Worm (Caenorhabditis elegans) whole organism, mixed stage, embryonic: ENCODE results near the gene ZC443.7.

Experiments
- M03D4.4 ChIP-seq: sonication (generic microtip); optimal IDR thresholded peaks from 2 replicates; lab custom pipeline; 2017; ENCODE audit warnings: mild to moderate bottlenecking, missing genetic modification characterization, missing compliant biosample characterization
- bed-3 ChIP-seq: fragments of 200-800 bp; sonication (Bioruptor generic); optimal IDR thresholded peaks from 3 replicates; lab custom pipeline; 2018; ENCODE audit warnings: mild to moderate bottlenecking, missing genetic modification characterization, moderate library complexity, missing compliant biosample characterization
- blmp-1 ChIP-seq: fragments of 150-350 bp; optimal IDR thresholded peaks from 2 replicates; lab custom pipeline; 2014; ENCODE audit warnings: missing biosample characterization, missing genetic modification characterization
- ceh-39 ChIP-seq: fragments of 150-350 bp; optimal IDR thresholded peaks from 2 replicates; lab custom pipeline; 2014; ENCODE audit warnings: missing biosample characterization, missing genetic modification characterization
- ceh-43 ChIP-seq: fragments of 200-800 bp; sonication (Bioruptor generic); optimal IDR thresholded peaks from 2 replicates; lab custom pipeline; 2018; ENCODE audit warnings: mild to moderate bottlenecking, missing genetic modification characterization, moderate library complexity, missing compliant biosample characterization
- ceh-83 ChIP-seq: fragments of 200-800 bp; sonication (Bioruptor generic); optimal IDR thresholded peaks from 2 replicates; lab custom pipeline; 2018; ENCODE audit warnings: mild to moderate bottlenecking, missing genetic modification characterization, missing compliant biosample characterization
- ces-1 ChIP-seq: fragments of 150-350 bp; optimal IDR thresholded peaks from 2 replicates; lab custom pipeline; 2014; ENCODE audit warnings: missing biosample characterization, missing genetic modification reagents, missing genetic modification characterization
- cnd-1 ChIP-seq: fragments of 200-800 bp; sonication (Bioruptor generic); optimal IDR thresholded peaks from 2 replicates; lab custom pipeline; 2018; ENCODE audit warnings: mild to moderate bottlenecking, missing genetic modification characterization, missing compliant biosample characterization
- drap-1 ChIP-seq: fragments of 200-800 bp; sonication (Bioruptor generic); optimal IDR thresholded peaks from 3 replicates; lab custom pipeline; 2018; ENCODE audit warnings: mild to moderate bottlenecking, missing genetic modification characterization, missing compliant biosample characterization
- elt-1 ChIP-seq: sonication (generic microtip); optimal IDR thresholded peaks from 2 replicates; lab custom pipeline; 2017; ENCODE audit warnings: missing genetic modification characterization, mild to moderate bottlenecking, missing compliant biosample characterization, antibody characterized with exemption, moderate library complexity, borderline replicate concordance; ENCODE audit not compliant: insufficient read depth
- elt-3 ChIP-seq: fragments of 150-350 bp; optimal IDR thresholded peaks from 2 replicates; lab custom pipeline; 2014; ENCODE audit warnings: missing biosample characterization, missing genetic modification characterization
- ham-2 ChIP-seq: fragments of 200-800 bp; sonication (Bioruptor generic); optimal IDR thresholded peaks from 2 replicates; lab custom pipeline; 2018; ENCODE audit warnings: mild to moderate bottlenecking, missing genetic modification characterization, missing compliant biosample characterization
- hlh-1 ChIP-seq: fragments of 150-350 bp; optimal IDR thresholded peaks from 2 replicates; lab custom pipeline; 2014; ENCODE audit warnings: missing biosample characterization, missing genetic modification reagents, missing genetic modification characterization
- lin-13 ChIP-seq: fragments of 150-350 bp; optimal IDR thresholded peaks from 2 replicates; lab custom pipeline; 2014; ENCODE audit warnings: missing biosample characterization, missing genetic modification characterization
- lin-32 ChIP-seq: fragments of 200-800 bp; sonication (Bioruptor generic); optimal IDR thresholded peaks from 2 replicates; lab custom pipeline; 2018; ENCODE audit warnings: mild to moderate bottlenecking, missing genetic modification characterization, missing compliant biosample characterization
- lsy-2 ChIP-seq: fragments of 150-350 bp; optimal IDR thresholded peaks from 2 replicates; lab custom pipeline; 2014; ENCODE audit warnings: missing biosample characterization, missing genetic modification characterization
- mab-5 ChIP-seq: fragments of 150-350 bp; optimal IDR thresholded peaks from 2 replicates; lab custom pipeline; 2014; ENCODE audit warnings: missing biosample characterization, missing genetic modification characterization
- mep-1 ChIP-seq: fragments of 150-350 bp; optimal IDR thresholded peaks from 2 replicates; lab custom pipeline; 2017; ENCODE audit warnings: missing biosample characterization, missing genetic modification reagents, missing genetic modification characterization, inconsistent platforms
- mls-2 ChIP-seq: sonication (generic microtip); optimal IDR thresholded peaks from 2 replicates; lab custom pipeline; 2016; ENCODE audit warnings: mild to moderate bottlenecking, missing genetic modification characterization, moderate library complexity, missing compliant biosample characterization
- nhr-12 ChIP-seq: fragments of 150-350 bp; optimal IDR thresholded peaks from 2 replicates; lab custom pipeline; 2014; ENCODE audit warnings: missing biosample characterization, missing genetic modification characterization
- nhr-2 ChIP-seq: fragments of 150-350 bp; optimal IDR thresholded peaks from 2 replicates; lab custom pipeline; 2014; ENCODE audit warnings: missing biosample characterization, missing genetic modification characterization
- nhr-237 ChIP-seq: fragments of 150-350 bp; optimal IDR thresholded peaks from 2 replicates; lab custom pipeline; 2014; ENCODE audit warnings: missing biosample characterization, missing genetic modification characterization
- nhr-28 ChIP-seq: fragments of 150-350 bp; optimal IDR thresholded peaks from 2 replicates; lab custom pipeline; 2014; ENCODE audit warnings: missing biosample characterization, missing genetic modification characterization
- nhr-76 ChIP-seq: sonication (generic microtip); optimal IDR thresholded peaks from 2 replicates; lab custom pipeline; 2017; ENCODE audit warnings: missing biosample characterization, missing genetic modification characterization
- sem-2 ChIP-seq: fragments of 200-800 bp; sonication (Bioruptor generic); optimal IDR thresholded peaks from 2 replicates; lab custom pipeline; 2018; ENCODE audit warnings: mild to moderate bottlenecking, missing genetic modification characterization, missing compliant biosample characterization
- snpc-4 ChIP-seq: fragments of 150-350 bp; optimal IDR thresholded peaks from 2 replicates; lab custom pipeline; 2014; ENCODE audit warnings: missing biosample characterization, missing genetic modification characterization
- tbx-8 ChIP-seq: fragments of 200-800 bp; sonication (Bioruptor generic); optimal IDR thresholded peaks from 2 replicates; lab custom pipeline; 2018; ENCODE audit warnings: mild to moderate bottlenecking, missing genetic modification characterization, moderate library complexity, missing compliant biosample characterization
- unc-120 ChIP-seq: sonication (generic microtip); optimal IDR thresholded peaks from 2 replicates; lab custom pipeline; 2017; ENCODE audit warnings: missing genetic modification characterization, missing compliant biosample characterization; ENCODE audit not compliant: poor library complexity, severe bottlenecking
- unc-39 ChIP-seq: fragments of 150-350 bp; optimal IDR thresholded peaks from 2 replicates; lab custom pipeline; 2014; ENCODE audit warnings: missing biosample characterization, missing genetic modification characterization
- unc-62 ChIP-seq: fragments of 150-350 bp; optimal IDR thresholded peaks from 2 replicates; lab custom pipeline; 2014; ENCODE audit warnings: missing biosample characterization, missing genetic modification reagents, missing genetic modification characterization
- zip-8 ChIP-seq: fragments of 150-350 bp; optimal IDR thresholded peaks from 2 replicates; lab custom pipeline; 2014; ENCODE audit warnings: missing biosample characterization, missing genetic modification characterization
- ztf-11 ChIP-seq: fragments of 150-350 bp; optimal IDR thresholded peaks from 2 replicates; lab custom pipeline; 2014; ENCODE audit warnings: missing biosample characterization, missing genetic modification characterization

Gene ZC443.7

ce11 chrV:12795196-12795595 is 11.1 kb upstream of the ZC443.7 start, which contains the start of gene ugt-4:
Gene ugt-4, minus strand, starts transcription at chrV:12795336.
- TF ChIP-seq hlh-1 (tag; lab: Kevin White, UChicago): no peak
- TF ChIP-seq elt-1 (tag; lab: Kevin White, UChicago): no peak
- no peak for TF ChIP-seq mab-5
- TF ChIP-seq lin-13 (tag; lab: Kevin White, UChicago): no peak
- TF ChIP-seq cnd-1 (tag; lab: Kevin White, UChicago): no peak
- no peak for TF ChIP-seq bed-3 (GFP tag; lab: Kevin White, UChicago)
- TF ChIP-seq ceh-43 (GFP tag; lab: Kevin White, UChicago): no peak
- TF ChIP-seq nhr-237 (tag; lab: Kevin White, UChicago): no peak
- TF ChIP-seq sem-2 (GFP tag; lab: Kevin White, UChicago): no peak
- no peak for TF ChIP-seq unc-120 (tag; lab: Kevin White, UChicago)
- no peak for TF ChIP-seq ztf-11
- no peak for TF ChIP-seq mep-1 (tag; lab: Kevin White, UChicago)
- TF ChIP-seq snpc-4: no peak
- TF ChIP-seq nhr-28 (tag; lab: Kevin White, UChicago): no peak
- TF ChIP-seq unc-39 (tag; lab: Kevin White, UChicago): no peak
- TF ChIP-seq nhr-2 (tag; lab: Kevin White, UChicago): no peak
- TF ChIP-seq ces-1 (GFP tag; lab: Kevin White, UChicago): no peak
- no peak for TF ChIP-seq unc-62 (GFP tag; lab: Kevin White, UChicago)
- no peak for TF ChIP-seq mls-2 (tag; lab: Kevin White, UChicago)
- no peak for TF ChIP-seq elt-3 (tag; lab: Kevin White, UChicago)

- TF ChIP-seq lsy-2 (no peak), nhr-237 (tag; lab: Kevin White, UChicago) (no peak), elt-3 (tag; lab: Kevin White, UChicago) (no peak), tbx-8 (GFP tag; lab: Kevin White, UChicago) (no peak), mls-2 (tag; lab: Kevin White, UChicago) (no peak)
Observed at ce11 chrV:12795927-12796326, 10.4 kb upstream of the ZC443.7 start.

ce11 chrV:12796908-12797490 is 9.3 kb upstream of the ZC443.7 start:
- no peak for TF ChIP-seq bed-3 (GFP tag; lab: Kevin White, UChicago)
- no peak for TF ChIP-seq mep-1 (tag; lab: Kevin White, UChicago)
- TF ChIP-seq ceh-43 (GFP tag; lab: Kevin White, UChicago): no peak
- TF ChIP-seq mls-2 (tag; lab: Kevin White, UChicago): no peak
- TF ChIP-seq zip-8 (tag; lab: Kevin White, UChicago): no peak
- no peak for TF ChIP-seq nhr-2 (tag; lab: Kevin White, UChicago)
- TF ChIP-seq nhr-76 (tag; lab: Kevin White, UChicago): no peak
- TF ChIP-seq nhr-237 (tag; lab: Kevin White, UChicago): no peak
- no peak for TF ChIP-seq lsy-2
- TF ChIP-seq ceh-39 (tag; lab: Kevin White, UChicago): no peak
- no peak for TF ChIP-seq M03D4.4
- no peak for TF ChIP-seq lin-32 (GFP tag; lab: Kevin White, UChicago)
- TF ChIP-seq elt-3 (tag; lab: Kevin White, UChicago): no peak
- no peak for TF ChIP-seq nhr-12
- TF ChIP-seq tbx-8 (GFP tag; lab: Kevin White, UChicago): no peak
- no peak for TF ChIP-seq blmp-1 (tag; lab: Kevin White, UChicago)

ce11 chrV:12797992-12798391 is 8.3 kb upstream of the ZC443.7 start, which contains the start of gene ugt-6:
Gene ugt-6, minus strand, starts transcription at chrV:12798224.
- TF ChIP-seq ceh-83 (GFP tag; lab: Kevin White, UChicago) (no peak), hlh-1 (tag; lab: Kevin White, UChicago) (no peak), ces-1 (GFP tag; lab: Kevin White, UChicago) (no peak), elt-1 (tag; lab: Kevin White, UChicago) (no peak), mls-2 (tag; lab: Kevin White, UChicago) (no peak), nhr-12 (no peak), M03D4.4 (no peak), lin-13 (tag; lab: Kevin White, UChicago) (no peak), unc-39 (tag; lab: Kevin White, UChicago) (no peak), bed-3 (GFP tag; lab: Kevin White, UChicago) (no peak), elt-3 (tag; lab: Kevin White, UChicago) (no peak), mab-5 (no peak)

ce11 chrV:12800171-12800570 is 6.1 kb upstream of the ZC443.7 start, which contains the start of gene ugt-3:
Gene ugt-3, minus strand, starts transcription at chrV:12800271.
- TF ChIP-seq drap-1 (no peak), ham-2 (no peak), unc-39 (tag; lab: Kevin White, UChicago) (no peak), ztf-11 (no peak), tbx-8 (GFP tag; lab: Kevin White, UChicago) (no peak), mab-5 (no peak), nhr-2 (tag; lab: Kevin White, UChicago) (no peak), ceh-83 (GFP tag; lab: Kevin White, UChicago) (no peak), unc-62 (GFP tag; lab: Kevin White, UChicago) (no peak), lin-13 (tag; lab: Kevin White, UChicago) (no peak), mep-1 (tag; lab: Kevin White, UChicago) (no peak), lin-32 (GFP tag; lab: Kevin White, UChicago) (no peak), unc-120 (tag; lab: Kevin White, UChicago) (no peak), M03D4.4 (no peak), ceh-43 (GFP tag; lab: Kevin White, UChicago) (no peak), zip-8 (tag; lab: Kevin White, UChicago) (no peak)
